Fruit fly (Drosophila melanogaster) whole organism, embryonic: ENCODE results near the gene CG32806.
A peak's percentile ranks its signal among the peaks of the same experiment; 100 is the strongest.

Experiments
- Atf6 ChIP-seq: fragments of 200-800 bp; sonication (Bioruptor generic); IDR thresholded peaks from 2 replicates; pipeline ENCODE4 v1.3.6; 2022; ENCODE audit warnings: missing biosample characterization, missing genetic modification characterization
- Awh ChIP-seq: fragments of 200-800 bp; sonication (Bioruptor generic); IDR thresholded peaks from 2 replicates; pipeline ENCODE4, ENCODE4 v1.3.6; 2022; ENCODE audit warnings: missing biosample characterization, missing genetic modification characterization
- CG1024 ChIP-seq: fragments of 200-800 bp; sonication (Bioruptor generic); IDR thresholded peaks from 2 replicates; pipeline ENCODE4 v1.3.6; 2022; ENCODE audit warnings: missing biosample characterization, missing genetic modification characterization
- CG12104 ChIP-seq: fragments of 200-800 bp; sonication (Bioruptor generic); optimal IDR thresholded peaks from 3 replicates; lab custom pipeline; 2016; ENCODE audit warnings: missing biosample characterization, missing genetic modification characterization
- CG13424 ChIP-seq: fragments of 200-800 bp; sonication (Bioruptor generic); optimal IDR thresholded peaks from 2 replicates; lab custom pipeline; 2019; ENCODE audit warnings: missing biosample characterization, mild to moderate bottlenecking, missing genetic modification characterization, moderate library complexity
- CG14050 ChIP-seq: fragments of 200-800 bp; sonication (Bioruptor generic); IDR thresholded peaks from 3 replicates; pipeline ENCODE4 v1.3.6; 2022; ENCODE audit warnings: missing biosample characterization, missing genetic modification characterization
- CG2120 ChIP-seq: fragments of 200-800 bp; sonication (Bioruptor generic); optimal IDR thresholded peaks from 3 replicates; lab custom pipeline; 2016; ENCODE audit warnings: missing biosample characterization, missing genetic modification characterization
- CG31365 ChIP-seq: fragments of 200-800 bp; sonication (Bioruptor generic); optimal IDR thresholded peaks from 2 replicates; lab custom pipeline; 2018; ENCODE audit warnings: missing biosample characterization, mild to moderate bottlenecking, missing genetic modification characterization
- CG6791 ChIP-seq: fragments of 200-800 bp; sonication (Bioruptor generic); IDR thresholded peaks from 3 replicates; pipeline ENCODE4 v1.3.6; 2022; ENCODE audit warnings: missing biosample characterization, missing genetic modification characterization; ENCODE audit not compliant: partially characterized antibody
- CG6854 ChIP-seq: fragments of 200-800 bp; sonication (Bioruptor generic); optimal IDR thresholded peaks from 3 replicates; lab custom pipeline; 2017; ENCODE audit warnings: missing biosample characterization, mild to moderate bottlenecking, missing genetic modification characterization
- CG9797 ChIP-seq: fragments of 200-800 bp; sonication (Bioruptor generic); optimal IDR thresholded peaks from 3 replicates; lab custom pipeline; 2018; ENCODE audit warnings: missing biosample characterization, mild to moderate bottlenecking, missing genetic modification characterization
- CG9876 ChIP-seq: fragments of 200-800 bp; sonication (Bioruptor generic); optimal IDR thresholded peaks from 2 replicates; lab custom pipeline; 2016; ENCODE audit warnings: missing biosample characterization, missing genetic modification characterization
- Deaf1 ChIP-seq: fragments of 200-800 bp; optimal IDR thresholded peaks from 3 replicates; lab custom pipeline; 2019; ENCODE audit warnings: missing biosample characterization, mild to moderate bottlenecking, missing genetic modification characterization, moderate library complexity
- Dll ChIP-seq: fragments of 200-800 bp; sonication (Bioruptor generic); IDR thresholded peaks from 4 replicates; pipeline ENCODE4 v1.3.6; 2022; ENCODE audit warnings: missing biosample characterization, missing genetic modification characterization; ENCODE audit not compliant: partially characterized antibody
- Doc3 ChIP-seq: fragments of 200-800 bp; sonication (Bioruptor generic); IDR thresholded peaks from 3 replicates; pipeline ENCODE4 v1.3.6; 2022; ENCODE audit warnings: missing biosample characterization, missing genetic modification characterization; ENCODE audit not compliant: partially characterized antibody
- Ets65A ChIP-seq: fragments of 200-800 bp; sonication (Bioruptor generic); peaks from one replicate; lab custom pipeline; 2016; ENCODE audit warnings: missing biosample characterization, missing genetic modification characterization
- Ets97D ChIP-seq: fragments of 200-800 bp; sonication (Bioruptor generic); optimal IDR thresholded peaks from 3 replicates; lab custom pipeline; 2016; ENCODE audit warnings: missing biosample characterization, missing genetic modification characterization
- HLHmδ ChIP-seq: fragments of 200-800 bp; sonication (Bioruptor generic); optimal IDR thresholded peaks from 2 replicates; lab custom pipeline; 2018; ENCODE audit warnings: missing biosample characterization, mild to moderate bottlenecking, missing genetic modification characterization, moderate library complexity
- HmgD ChIP-seq: fragments of 200-800 bp; sonication (Bioruptor generic); optimal IDR thresholded peaks from 3 replicates; lab custom pipeline; 2016; ENCODE audit warnings: missing biosample characterization, missing genetic modification characterization
- Hr51 ChIP-seq, 2 experiments: fragments of 200-800 bp; sonication (Bioruptor generic); optimal IDR thresholded peaks; 2 replicates in 1 of 2; 3 replicates in 1 of 2; lab custom pipeline; 2016 to 2018; ENCODE audit warnings: missing biosample characterization in 2 of 2, missing genetic modification characterization in 2 of 2, mild to moderate bottlenecking in 1 of 2, moderate library complexity in 1 of 2
- Hr78 ChIP-seq, 2 experiments: fragments of 200-800 bp in 1 of 2; fragments of >200 bp in 1 of 2; sonication (Bioruptor generic) in 1 of 2; optimal IDR thresholded peaks; 2 replicates each; lab custom pipeline; 2017 to 2019; ENCODE audit warnings: missing biosample characterization in 2 of 2, missing genetic modification characterization in 2 of 2, mild to moderate bottlenecking in 1 of 2, moderate library complexity in 1 of 2
- MESR4 ChIP-seq: fragments of 200-800 bp; sonication (Bioruptor generic); optimal IDR thresholded peaks from 2 replicates; lab custom pipeline; 2018; ENCODE audit warnings: missing biosample characterization, mild to moderate bottlenecking, missing genetic modification characterization, moderate library complexity
- Mes4 ChIP-seq: fragments of 200-800 bp; sonication (Bioruptor generic); optimal IDR thresholded peaks from 2 replicates; lab custom pipeline; 2016; ENCODE audit warnings: missing biosample characterization, missing genetic modification characterization
- Rfx ChIP-seq: fragments of 200-800 bp; sonication (Bioruptor generic); IDR thresholded peaks from 2 replicates; pipeline ENCODE4 v1.3.6; 2022; ENCODE audit warnings: missing biosample characterization, missing genetic modification characterization
- Scr ChIP-seq: fragments of 200-800 bp; sonication (Bioruptor generic); IDR thresholded peaks from 2 replicates; pipeline ENCODE4 v1.3.6; 2022; ENCODE audit warnings: missing biosample characterization, missing genetic modification characterization; ENCODE audit not compliant: partially characterized antibody
- Sry-β ChIP-seq: fragments of 200-800 bp; sonication (Bioruptor generic); optimal IDR thresholded peaks from 2 replicates; lab custom pipeline; 2018; ENCODE audit warnings: missing biosample characterization, mild to moderate bottlenecking, missing genetic modification characterization, moderate library complexity
- YL-1 ChIP-seq: fragments of 200-800 bp; sonication (Bioruptor generic); optimal IDR thresholded peaks from 3 replicates; lab custom pipeline; 2017; ENCODE audit warnings: missing biosample characterization, mild to moderate bottlenecking, missing genetic modification characterization
- abd-A ChIP-seq: fragments of 200-800 bp; sonication (Bioruptor generic); optimal IDR thresholded peaks from 3 replicates; lab custom pipeline; 2019; ENCODE audit warnings: missing biosample characterization, mild to moderate bottlenecking, missing genetic modification characterization, moderate library complexity
- amos ChIP-seq: fragments of 200-800 bp; sonication (Bioruptor generic); IDR thresholded peaks from 2 replicates; pipeline ENCODE4 v1.3.6; 2022; ENCODE audit warnings: missing biosample characterization, missing genetic modification characterization; ENCODE audit not compliant: partially characterized antibody
- ase ChIP-seq: fragments of 200-800 bp; sonication (Bioruptor generic); IDR thresholded peaks from 3 replicates; pipeline ENCODE4 v1.3.6; 2022; ENCODE audit warnings: missing biosample characterization, missing genetic modification characterization
- az2 ChIP-seq: fragments of 200-800 bp; sonication (Bioruptor generic); optimal IDR thresholded peaks from 3 replicates; lab custom pipeline; 2016; ENCODE audit warnings: missing biosample characterization, missing genetic modification characterization
- bbx ChIP-seq: fragments of 200-800 bp; sonication (Bioruptor generic); IDR thresholded peaks from 2 replicates; pipeline ENCODE4 v1.3.6; 2022; ENCODE audit warnings: missing biosample characterization, missing genetic modification characterization; ENCODE audit not compliant: partially characterized antibody
- cad ChIP-seq: fragments of >200 bp; optimal IDR thresholded peaks from 2 replicates; lab custom pipeline; 2017; ENCODE audit warnings: missing biosample characterization, missing genetic modification characterization
- chinmo ChIP-seq: fragments of 200-800 bp; sonication (Bioruptor generic); IDR thresholded peaks from 4 replicates; pipeline ENCODE4 v1.3.6; 2022; ENCODE audit warnings: missing biosample characterization, missing genetic modification characterization; ENCODE audit not compliant: partially characterized antibody
- dmrt11E ChIP-seq: fragments of 200-800 bp; sonication (Bioruptor generic); optimal IDR thresholded peaks from 3 replicates; lab custom pipeline; 2018; ENCODE audit warnings: missing biosample characterization, mild to moderate bottlenecking, missing genetic modification characterization, moderate library complexity
- exex ChIP-seq: fragments of 200-800 bp; sonication (Bioruptor generic); optimal IDR thresholded peaks from 4 replicates; lab custom pipeline; 2018; ENCODE audit warnings: missing biosample characterization, mild to moderate bottlenecking, missing genetic modification characterization, moderate library complexity
- gcm ChIP-seq: fragments of 200-800 bp; sonication (Bioruptor generic); optimal IDR thresholded peaks from 2 replicates; lab custom pipeline; 2019; ENCODE audit warnings: missing biosample characterization, mild to moderate bottlenecking, missing genetic modification characterization, moderate library complexity
- knrl ChIP-seq: fragments of 200-800 bp; sonication (Bioruptor generic); IDR thresholded peaks from 3 replicates; pipeline ENCODE4 v1.3.6; 2022; ENCODE audit warnings: missing biosample characterization, missing genetic modification characterization; ENCODE audit not compliant: partially characterized antibody
- oc ChIP-seq: fragments of 200-800 bp; sonication (Bioruptor generic); optimal IDR thresholded peaks from 2 replicates; lab custom pipeline; 2018; ENCODE audit warnings: missing biosample characterization, mild to moderate bottlenecking, missing genetic modification characterization, moderate library complexity
- pita ChIP-seq: fragments of 200-800 bp; sonication (Bioruptor generic); optimal IDR thresholded peaks from 2 replicates; lab custom pipeline; 2017; ENCODE audit warnings: missing biosample characterization, mild to moderate bottlenecking, missing genetic modification characterization
- pzg ChIP-seq: fragments of 200-800 bp; sonication (Bioruptor generic); optimal IDR thresholded peaks from 3 replicates; lab custom pipeline; 2018; ENCODE audit warnings: missing biosample characterization, mild to moderate bottlenecking, missing genetic modification characterization, moderate library complexity
- ranshi ChIP-seq: fragments of 200-800 bp; sonication (Bioruptor generic); IDR thresholded peaks from 2 replicates; pipeline ENCODE4 v1.3.6; 2022; ENCODE audit warnings: missing biosample characterization, missing genetic modification characterization
- sens ChIP-seq: fragments of 200-800 bp; sonication (Bioruptor generic); peaks from one replicate; lab custom pipeline; 2016; ENCODE audit warnings: missing biosample characterization, missing genetic modification characterization
- sug ChIP-seq: fragments of 200-800 bp; optimal IDR thresholded peaks from 2 replicates; lab custom pipeline; 2019; ENCODE audit warnings: missing biosample characterization, mild to moderate bottlenecking, missing genetic modification characterization, moderate library complexity
- tap ChIP-seq: fragments of 200-800 bp; optimal IDR thresholded peaks from 3 replicates; lab custom pipeline; 2019; ENCODE audit warnings: missing biosample characterization, mild to moderate bottlenecking, missing genetic modification characterization, moderate library complexity
- tin ChIP-seq: fragments of 200-800 bp; sonication (Bioruptor generic); optimal IDR thresholded peaks from 3 replicates; lab custom pipeline; 2016; ENCODE audit warnings: missing biosample characterization, missing genetic modification characterization
- toy ChIP-seq: fragments of 200-800 bp; sonication (Bioruptor generic); IDR thresholded peaks from 2 replicates; pipeline ENCODE4 v1.3.6; 2022; ENCODE audit warnings: missing biosample characterization, missing genetic modification characterization
- unc-4 ChIP-seq: fragments of 200-800 bp; sonication (Bioruptor generic); IDR thresholded peaks from 2 replicates; pipeline ENCODE4 v1.3.6; 2022; ENCODE audit warnings: missing biosample characterization, missing genetic modification characterization; ENCODE audit not compliant: partially characterized antibody
- zen ChIP-seq: fragments of 200-800 bp; sonication (Bioruptor generic); optimal IDR thresholded peaks from 3 replicates; lab custom pipeline; 2018; ENCODE audit warnings: missing biosample characterization, mild to moderate bottlenecking, missing genetic modification characterization, moderate library complexity

The CG32806 gene

dm6 chrX:1772626-1773025 is 16.7 kb upstream of the CG32806 start (continued):
- no peak for TF ChIP-seq oc
- peak; percentile 61; the same call in 1 of the 2 replicates for TF ChIP-seq amos (GFP tag; lab: Robert Waterston, UW)
- no peak for TF ChIP-seq Hr78 (GFP tag; optimal IDR thresholded peaks at IDR 0.05; lab: Kevin White, UChicago)
- peak; percentile 39; the same call in 1 of the 3 replicates for TF ChIP-seq Doc3 (GFP tag; lab: Robert Waterston, UW)
- peak; percentile 68 for TF ChIP-seq sens
- peak; percentile 60 for TF ChIP-seq Rfx (GFP tag; lab: Robert Waterston, UW)
- peak; percentile 43; the same call in 1 of the 3 replicates for TF ChIP-seq CG6791 (GFP tag; lab: Robert Waterston, UW)
- TF ChIP-seq toy (GFP tag; lab: Robert Waterston, UW) = no peak
- peak; percentile 65 for TF ChIP-seq unc-4 (GFP tag; lab: Robert Waterston, UW)
- peak; percentile 58 for TF ChIP-seq Scr
- TF ChIP-seq bbx (GFP tag; lab: Robert Waterston, UW) = peak; percentile 57
- TF ChIP-seq HLHmδ (GFP tag; lab: Kevin White, UChicago) = peak; percentile 18
- no peak for TF ChIP-seq gcm (GFP tag; lab: Kevin White, UChicago)
- TF ChIP-seq Mes4 (GFP tag; lab: Kevin White, UChicago) = no peak
- peak; percentile 57 for TF ChIP-seq cad (GFP tag; lab: Kevin White, UChicago)
- TF ChIP-seq Atf6 (GFP tag; lab: Robert Waterston, UW) = no peak
- no peak for TF ChIP-seq CG6854
- TF ChIP-seq CG13424 = no peak
- no peak for TF ChIP-seq MESR4 (GFP tag; lab: Kevin White, UChicago)
- peak; percentile 27 for TF ChIP-seq sug
- no peak for TF ChIP-seq ranshi (GFP tag; lab: Robert Waterston, UW)
- TF ChIP-seq chinmo = peak; percentile 73; the same call in 2 of the 4 replicates
- TF ChIP-seq YL-1 (GFP tag; lab: Kevin White, UChicago) = no peak
- peak; percentile 1 for TF ChIP-seq Sry-β (GFP tag; lab: Kevin White, UChicago)
- peak; percentile 17 for TF ChIP-seq Deaf1 (tag; lab: Kevin White, UChicago)
- no peak for TF ChIP-seq CG14050
- TF ChIP-seq tin (GFP tag; lab: Kevin White, UChicago) = peak; percentile 13
- no peak for TF ChIP-seq az2 (GFP tag; lab: Kevin White, UChicago)
- peak; percentile 84 for TF ChIP-seq pita (GFP tag; lab: Kevin White, UChicago)
- TF ChIP-seq Ets97D (GFP tag; lab: Kevin White, UChicago) = peak; percentile 63
- peak; percentile 85 for TF ChIP-seq pzg (GFP tag; lab: Kevin White, UChicago)
- TF ChIP-seq CG9876 (GFP tag; lab: Kevin White, UChicago) = no peak
- TF ChIP-seq dmrt11E (tag; lab: Kevin White, UChicago) = no peak
- TF ChIP-seq tap = no peak
- TF ChIP-seq CG31365 (tag; lab: Kevin White, UChicago) = no peak
- peak; percentile 51 for TF ChIP-seq knrl (GFP tag; lab: Robert Waterston, UW)
- TF ChIP-seq ase (GFP tag; lab: Robert Waterston, UW) = no peak
- TF ChIP-seq exex = peak; percentile 11
- TF ChIP-seq HmgD (GFP tag; lab: Kevin White, UChicago) = peak; percentile 4
- TF ChIP-seq Ets65A (GFP tag; lab: Kevin White, UChicago) = no peak
- no peak for TF ChIP-seq CG1024 (GFP tag; lab: Robert Waterston, UW)
- TF ChIP-seq abd-A (tag; lab: Kevin White, UChicago) = peak; percentile 68
- TF ChIP-seq zen (tag; lab: Kevin White, UChicago) = peak; percentile 61
- TF ChIP-seq CG2120 (GFP tag; lab: Kevin White, UChicago) = no peak
- peak; percentile 59 for TF ChIP-seq CG9797
- TF ChIP-seq Awh (GFP tag; lab: Robert Waterston, UW) = no peak
- no peak for TF ChIP-seq Hr51 (GFP tag; optimal IDR thresholded peaks at IDR 0.05; lab: Kevin White, UChicago)
- TF ChIP-seq Dll (GFP tag; lab: Robert Waterston, UW) = peak; percentile 58
- no peak for TF ChIP-seq CG12104 (GFP tag; lab: Kevin White, UChicago)
